Fruit fly (Drosophila melanogaster) whole organism, embryonic: ENCODE data around the gene RpS20.

Experiments
- Aef1 ChIP-seq: fragments of 200-800 bp; sonication (Bioruptor generic); IDR thresholded peaks from 3 replicates; pipeline ENCODE4 v1.3.6; 2022; ENCODE audit warnings: missing biosample characterization, missing genetic modification characterization
- B-H1 ChIP-seq: fragments of 200-800 bp; sonication (Bioruptor generic); IDR thresholded peaks from 3 replicates; pipeline ENCODE4 v1.3.6; 2022; ENCODE audit warnings: missing biosample characterization, missing genetic modification characterization
- CG10462 ChIP-seq: fragments of 200-800 bp; sonication (Bioruptor generic); optimal IDR thresholded peaks from 2 replicates; lab custom pipeline; 2016; ENCODE audit warnings: missing biosample characterization, missing genetic modification characterization
- CG10543 ChIP-seq: fragments of 200-800 bp; sonication (Bioruptor generic); optimal IDR thresholded peaks from 3 replicates; lab custom pipeline; 2017; ENCODE audit warnings: missing biosample characterization, mild to moderate bottlenecking, missing genetic modification characterization, moderate library complexity
- CG10959 ChIP-seq: fragments of 200-800 bp; sonication (Bioruptor generic); IDR thresholded peaks from 2 replicates; pipeline ENCODE4 v1.3.6; 2022; ENCODE audit warnings: missing biosample characterization, missing genetic modification characterization
- CG11696 ChIP-seq: fragments of 200-800 bp; sonication (Bioruptor generic); IDR thresholded peaks from 2 replicates; pipeline ENCODE4 v1.3.6; 2022; ENCODE audit warnings: missing biosample characterization, missing genetic modification characterization
- CG12236 ChIP-seq: fragments of 200-800 bp; sonication (Bioruptor generic); optimal IDR thresholded peaks from 2 replicates; lab custom pipeline; 2016; ENCODE audit warnings: missing biosample characterization, missing genetic modification characterization
- CG12744 ChIP-seq: fragments of 200-800 bp; sonication (Bioruptor generic); optimal IDR thresholded peaks from 2 replicates; lab custom pipeline; 2016; ENCODE audit warnings: missing biosample characterization, missing genetic modification characterization
- CG13296 ChIP-seq: fragments of 200-800 bp; sonication (Bioruptor generic); optimal IDR thresholded peaks from 3 replicates; lab custom pipeline; 2018; ENCODE audit warnings: missing biosample characterization, mild to moderate bottlenecking, missing genetic modification characterization
- CG17568 ChIP-seq: fragments of 200-800 bp; sonication (Bioruptor generic); optimal IDR thresholded peaks from 2 replicates; lab custom pipeline; 2018; ENCODE audit warnings: missing biosample characterization, mild to moderate bottlenecking, missing genetic modification characterization, moderate library complexity
- CG18262 ChIP-seq: fragments of 200-800 bp; optimal IDR thresholded peaks from 3 replicates; lab custom pipeline; 2019; ENCODE audit warnings: missing biosample characterization, mild to moderate bottlenecking, missing genetic modification characterization, moderate library complexity
- CG2116 ChIP-seq: fragments of 200-800 bp; sonication (Bioruptor generic); optimal IDR thresholded peaks from 3 replicates; lab custom pipeline; 2018; ENCODE audit warnings: missing biosample characterization, mild to moderate bottlenecking, missing genetic modification characterization
- CG2120 ChIP-seq: fragments of 200-800 bp; sonication (Bioruptor generic); optimal IDR thresholded peaks from 3 replicates; lab custom pipeline; 2016; ENCODE audit warnings: missing biosample characterization, missing genetic modification characterization
- CG2129 ChIP-seq: fragments of 200-800 bp; sonication (Bioruptor generic); IDR thresholded peaks from 2 replicates; pipeline ENCODE4 v1.3.6; 2022; ENCODE audit warnings: missing biosample characterization, missing genetic modification characterization; ENCODE audit not compliant: partially characterized antibody
- CG3065 ChIP-seq: fragments of 200-800 bp; sonication (Bioruptor generic); optimal IDR thresholded peaks from 2 replicates; lab custom pipeline; 2016; ENCODE audit warnings: missing biosample characterization, missing genetic modification characterization
- CG31441 ChIP-seq: fragments of 200-800 bp; sonication (Bioruptor generic); IDR thresholded peaks from 2 replicates; pipeline ENCODE4 v1.3.6; 2022; ENCODE audit warnings: missing biosample characterization, missing genetic modification characterization
- CG3281 ChIP-seq: fragments of 200-800 bp; sonication (Bioruptor generic); optimal IDR thresholded peaks from 3 replicates; lab custom pipeline; 2017; ENCODE audit warnings: missing biosample characterization, mild to moderate bottlenecking, missing genetic modification characterization
- CG33213 ChIP-seq: fragments of 200-800 bp; sonication (Bioruptor generic); optimal IDR thresholded peaks from 3 replicates; lab custom pipeline; 2016; ENCODE audit warnings: missing biosample characterization, missing genetic modification characterization
- CG4854 ChIP-seq: fragments of 200-800 bp; sonication (Bioruptor generic); optimal IDR thresholded peaks from 2 replicates; lab custom pipeline; 2016; ENCODE audit warnings: missing biosample characterization, missing genetic modification characterization, inconsistent platforms
- CG7786 ChIP-seq: fragments of 200-800 bp; sonication (Bioruptor generic); optimal IDR thresholded peaks from 2 replicates; lab custom pipeline; 2016; ENCODE audit warnings: missing biosample characterization, missing genetic modification characterization
- CG7839 ChIP-seq: fragments of 200-800 bp; sonication (Bioruptor generic); optimal IDR thresholded peaks from 3 replicates; lab custom pipeline; 2018; ENCODE audit warnings: missing biosample characterization, mild to moderate bottlenecking, missing genetic modification characterization, moderate library complexity
- CG8089 ChIP-seq: fragments of 200-800 bp; sonication (Bioruptor generic); optimal IDR thresholded peaks from 3 replicates; lab custom pipeline; 2016; ENCODE audit warnings: missing biosample characterization, missing genetic modification characterization
- CG8924 ChIP-seq: fragments of 200-800 bp; optimal IDR thresholded peaks from 3 replicates; lab custom pipeline; 2019; ENCODE audit warnings: missing biosample characterization, mild to moderate bottlenecking, missing genetic modification characterization, moderate library complexity
- CG8944 ChIP-seq: fragments of 200-800 bp; sonication (Bioruptor generic); optimal IDR thresholded peaks from 3 replicates; lab custom pipeline; 2016; ENCODE audit warnings: missing biosample characterization, missing genetic modification characterization
- CoRest ChIP-seq: fragments of 200-800 bp; sonication (Bioruptor generic); optimal IDR thresholded peaks from 3 replicates; lab custom pipeline; 2018; ENCODE audit warnings: missing biosample characterization, mild to moderate bottlenecking, missing genetic modification characterization, moderate library complexity
- E2f1 ChIP-seq: fragments of 200-800 bp; sonication (Bioruptor generic); IDR thresholded peaks from 2 replicates; pipeline ENCODE4 v1.3.6; 2022; ENCODE audit warnings: missing biosample characterization, missing genetic modification characterization
- E2f2 ChIP-seq: fragments of 200-800 bp; sonication (Bioruptor generic); IDR thresholded peaks from 2 replicates; pipeline ENCODE4 v1.3.6; 2022; ENCODE audit warnings: missing biosample characterization, missing genetic modification characterization
- Eip74EF ChIP-seq, 2 experiments: fragments of 200-800 bp in 1 of 2; fragments of >200 bp in 1 of 2; sonication (Bioruptor generic) in 1 of 2; optimal IDR thresholded peaks; 2 replicates each; lab custom pipeline; 2017 to 2019; ENCODE audit warnings: missing biosample characterization in 2 of 2, missing genetic modification characterization in 2 of 2, mild to moderate bottlenecking in 1 of 2, moderate library complexity in 1 of 2
- GATAe ChIP-seq: fragments of 200-800 bp; sonication (Bioruptor generic); conservative IDR thresholded peaks from 2 replicates; pipeline ENCODE4 v1.3.6; 2022; ENCODE audit warnings: missing biosample characterization, missing genetic modification characterization
- Gug ChIP-seq: fragments of 200-800 bp; sonication (Bioruptor generic); IDR thresholded peaks from 4 replicates; pipeline ENCODE4 v1.3.6; 2022; ENCODE audit warnings: missing biosample characterization, missing genetic modification characterization
- HHEX ChIP-seq: fragments of 200-800 bp; sonication (Bioruptor generic); optimal IDR thresholded peaks from 3 replicates; lab custom pipeline; 2017; ENCODE audit warnings: missing biosample characterization, mild to moderate bottlenecking, missing genetic modification characterization, missing genetic modification reagents
- Hr78 ChIP-seq, 2 experiments: fragments of 200-800 bp in 1 of 2; fragments of >200 bp in 1 of 2; sonication (Bioruptor generic) in 1 of 2; optimal IDR thresholded peaks; 2 replicates each; lab custom pipeline; 2017 to 2019; ENCODE audit warnings: missing biosample characterization in 2 of 2, missing genetic modification characterization in 2 of 2, mild to moderate bottlenecking in 1 of 2, moderate library complexity in 1 of 2
- MBD-R2 ChIP-seq: fragments of 200-800 bp; sonication (Bioruptor generic); IDR thresholded peaks from 2 replicates; pipeline ENCODE4 v1.3.6; 2022; ENCODE audit warnings: missing biosample characterization, missing genetic modification characterization
- Max ChIP-seq: fragments of 200-800 bp; sonication (Bioruptor generic); optimal IDR thresholded peaks from 2 replicates; lab custom pipeline; 2016; ENCODE audit warnings: missing biosample characterization, mild to moderate bottlenecking, missing genetic modification characterization
- Rfx ChIP-seq: fragments of 200-800 bp; sonication (Bioruptor generic); IDR thresholded peaks from 2 replicates; pipeline ENCODE4 v1.3.6; 2022; ENCODE audit warnings: missing biosample characterization, missing genetic modification characterization
- Sox102F ChIP-seq: fragments of 200-800 bp; sonication (Bioruptor generic); optimal IDR thresholded peaks from 2 replicates; lab custom pipeline; 2018; ENCODE audit warnings: missing biosample characterization, mild to moderate bottlenecking, missing genetic modification characterization, moderate library complexity
- Sry-δ ChIP-seq: fragments of 200-800 bp; sonication (Bioruptor generic); optimal IDR thresholded peaks from 2 replicates; lab custom pipeline; 2016; ENCODE audit warnings: missing biosample characterization, missing genetic modification characterization
- Tbp ChIP-seq: fragments of >200 bp; optimal IDR thresholded peaks from 2 replicates; lab custom pipeline; 2018; ENCODE audit warnings: missing biosample characterization, missing genetic modification characterization
- Vsx1 ChIP-seq: fragments of 200-800 bp; sonication (Bioruptor generic); optimal IDR thresholded peaks from 2 replicates; lab custom pipeline; 2017; ENCODE audit warnings: missing biosample characterization, mild to moderate bottlenecking, missing genetic modification characterization, missing genetic modification reagents
- bab2 ChIP-seq: fragments of 200-800 bp; sonication (Bioruptor generic); optimal IDR thresholded peaks from 2 replicates; lab custom pipeline; 2016; ENCODE audit warnings: missing biosample characterization, missing genetic modification characterization
- bsh ChIP-seq, 2 experiments: fragments of 200-800 bp; sonication (Bioruptor generic); optimal IDR thresholded peaks; 2 replicates each; lab custom pipeline; 2017 to 2018; ENCODE audit warnings: mild to moderate bottlenecking in 2 of 2, missing biosample characterization in 2 of 2, missing genetic modification characterization in 2 of 2, moderate library complexity in 1 of 2
- cwo ChIP-seq: fragments of 200-800 bp; sonication (Bioruptor generic); optimal IDR thresholded peaks from 3 replicates; lab custom pipeline; 2017; ENCODE audit warnings: missing biosample characterization, missing genetic modification characterization, mild to moderate bottlenecking, moderate library complexity, missing genetic modification reagents
- dan ChIP-seq: fragments of 200-800 bp; sonication (Bioruptor generic); IDR thresholded peaks from 2 replicates; pipeline ENCODE4 v1.3.6; 2022; ENCODE audit warnings: missing biosample characterization, missing genetic modification characterization
- dati ChIP-seq: fragments of 200-800 bp; sonication (Bioruptor generic); IDR thresholded peaks from 2 replicates; pipeline ENCODE4 v1.3.6; 2022; ENCODE audit warnings: missing biosample characterization, missing genetic modification characterization
- lola ChIP-seq, 3 experiments: fragments of >200 bp in 2 of 3; fragments of 200-800 bp in 1 of 3; sonication (Bioruptor generic) in 1 of 3; optimal IDR thresholded peaks; 2 replicates each; lab custom pipeline; 2017 to 2019; ENCODE audit warnings: missing biosample characterization in 3 of 3, missing genetic modification characterization in 3 of 3, mild to moderate bottlenecking in 1 of 3, moderate library complexity in 1 of 3
- mld ChIP-seq: fragments of 200-800 bp; sonication (Bioruptor generic); IDR thresholded peaks from 3 replicates; pipeline ENCODE4 v1.3.6; 2022; ENCODE audit warnings: missing biosample characterization, missing genetic modification characterization; ENCODE audit not compliant: partially characterized antibody
- nom ChIP-seq: fragments of 200-800 bp; sonication (Bioruptor generic); optimal IDR thresholded peaks from 2 replicates; lab custom pipeline; 2017; ENCODE audit warnings: missing biosample characterization, missing genetic modification characterization, mild to moderate bottlenecking, moderate library complexity, missing genetic modification reagents
- peb ChIP-seq: fragments of 200-800 bp; sonication (Bioruptor generic); IDR thresholded peaks from 2 replicates; pipeline ENCODE4 v1.3.6; 2022; ENCODE audit warnings: missing biosample characterization, missing genetic modification characterization
- trem ChIP-seq: fragments of 200-800 bp; optimal IDR thresholded peaks from 3 replicates; lab custom pipeline; 2019; ENCODE audit warnings: missing biosample characterization, mild to moderate bottlenecking, missing genetic modification characterization, moderate library complexity

RpS20 gene

DNA sequence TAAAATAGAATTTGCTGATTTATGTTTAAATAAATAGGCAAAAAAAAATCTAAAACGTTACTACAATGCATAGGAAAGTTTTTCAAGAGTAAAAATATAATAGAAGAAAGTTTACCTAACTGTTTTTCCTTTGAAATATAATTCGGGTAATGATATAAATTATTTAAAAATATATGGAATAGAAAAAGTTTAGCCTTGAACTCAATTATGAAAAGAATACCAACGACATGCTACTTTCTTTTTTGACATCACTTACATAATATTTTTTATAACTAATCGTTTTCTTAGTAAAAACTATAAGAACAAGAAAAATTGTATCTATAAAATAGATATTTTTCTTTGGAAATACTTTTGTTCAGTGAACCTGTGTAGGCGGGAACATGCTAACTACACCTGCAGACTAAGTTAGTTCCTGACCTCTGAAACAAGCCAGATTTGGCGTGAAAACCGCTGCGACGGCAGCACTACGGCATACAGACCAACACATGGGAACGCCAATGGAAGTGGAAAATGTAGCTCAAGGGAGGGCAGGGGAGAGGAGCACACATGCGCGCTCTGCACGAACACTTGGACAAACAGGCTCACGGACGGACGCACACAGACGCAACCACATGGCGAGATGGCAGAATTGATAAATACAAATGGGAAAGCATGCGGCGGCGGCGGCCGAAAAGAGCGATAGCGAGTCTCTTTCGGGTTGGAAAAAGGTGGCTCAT, 7.6 kb downstream of the RpS20 start (continued):
- TF ChIP-seq B-H1 (GFP tag; lab: Robert Waterston, UW) (no peak), Aef1 (GFP tag; lab: Robert Waterston, UW) (no peak), mld (GFP tag; lab: Robert Waterston, UW) (no peak), CG11696 (GFP tag; lab: Robert Waterston, UW) (no peak), CG2116 (no peak), CG10543 (GFP tag; lab: Kevin White, UChicago) (peak; percentile 93), CG8944 (GFP tag; lab: Kevin White, UChicago) (no peak), Sry-δ (GFP tag; lab: Kevin White, UChicago) (no peak), HHEX (no peak), nom (GFP tag; lab: Kevin White, UChicago) (no peak), CG3065 (GFP tag; lab: Kevin White, UChicago) (no peak), CG8924 (tag; lab: Kevin White, UChicago) (no peak), Gug (GFP tag; lab: Robert Waterston, UW) (peak; percentile 14; the same call in 1 of the 4 replicates), dan (GFP tag; lab: Robert Waterston, UW) (no peak), CG10959 (GFP tag; lab: Robert Waterston, UW) (no peak), Hr78 (GFP tag; optimal IDR thresholded peaks at IDR 0.05; lab: Kevin White, UChicago) (peak in 1 of 2 experiments; percentile 18), lola (GFP tag; optimal IDR thresholded peaks at IDR 0.05; lab: Kevin White, UChicago) (peak in 1 of 3 experiments; percentile 50), Eip74EF (GFP tag; optimal IDR thresholded peaks at IDR 0.05; lab: Kevin White, UChicago) (no peak), GATAe (GFP tag; lab: Robert Waterston, UW) (no peak), Tbp (GFP tag; lab: Kevin White, UChicago) (no peak), CG12744 (GFP tag; lab: Kevin White, UChicago) (no peak), E2f1 (GFP tag; lab: Robert Waterston, UW) (no peak), CG7786 (no peak), CG31441 (GFP tag; lab: Robert Waterston, UW) (peak; percentile 28; the same call in 1 of the 2 replicates), CG12236 (GFP tag; lab: Kevin White, UChicago) (no peak), CG8089 (GFP tag; lab: Kevin White, UChicago) (no peak), CoRest (tag; lab: Kevin White, UChicago) (peak; percentile 53), peb (peak; percentile 17; the same call in 1 of the 2 replicates), CG17568 (no peak), MBD-R2 (GFP tag; lab: Robert Waterston, UW) (peak; percentile 17; the same call in 1 of the 2 replicates), E2f2 (GFP tag; lab: Robert Waterston, UW) (no peak), Vsx1 (GFP tag; lab: Kevin White, UChicago) (no peak), trem (peak; percentile 21), cwo (GFP tag; lab: Kevin White, UChicago) (peak; percentile 72), CG10462 (GFP tag; lab: Kevin White, UChicago) (no peak), CG4854 (GFP tag; lab: Kevin White, UChicago) (no peak), CG2129 (no peak), CG7839 (tag; lab: Kevin White, UChicago) (peak; percentile 58), CG3281 (GFP tag; lab: Kevin White, UChicago) (peak; percentile 7), Max (GFP tag; lab: Kevin White, UChicago) (no peak), CG13296 (GFP tag; lab: Kevin White, UChicago) (no peak), CG2120 (GFP tag; lab: Kevin White, UChicago) (no peak), bab2 (no peak), bsh (GFP tag; optimal IDR thresholded peaks at IDR 0.05; lab: Kevin White, UChicago) (no peak), Rfx (GFP tag; lab: Robert Waterston, UW) (peak; percentile 78), CG18262 (tag; lab: Kevin White, UChicago) (peak; percentile 57), dati (no peak), CG33213 (GFP tag; lab: Kevin White, UChicago) (no peak), Sox102F (GFP tag; lab: Kevin White, UChicago) (peak; percentile 8)
